Worm (Caenorhabditis elegans): Measurements from ENCODE around the gene srbc-29.

ce11 chrV:3486857-3487256, 16.2 kb upstream of the srbc-29 start, which contains the start of gene srbc-32:
- TF ChIP-seq elt-3 (tag; optimal IDR thresholded peaks at IDR 0.05) (no peak), ztf-11 (tag; optimal IDR thresholded peaks at IDR 0.05) (no peak), M03D4.4 (tag; optimal IDR thresholded peaks at IDR 0.05) (no peak), mep-1 (tag; optimal IDR thresholded peaks at IDR 0.05) (no peak), nhr-12 (tag; optimal IDR thresholded peaks at IDR 0.05) (no peak), cnd-1 (tag; optimal IDR thresholded peaks at IDR 0.05) (no peak), pha-4 (tag; optimal IDR thresholded peaks at IDR 0.05) (no peak), drap-1 (GFP tag; optimal IDR thresholded peaks at IDR 0.05) (no peak), elt-1 (tag; optimal IDR thresholded peaks at IDR 0.05; ENCODE audit: borderline replicate concordance, insufficient read depth) (no peak), ceh-83 (GFP tag; optimal IDR thresholded peaks at IDR 0.05) (no peak), snpc-4 (tag; optimal IDR thresholded peaks at IDR 0.05) (no peak), unc-39 (tag; optimal IDR thresholded peaks at IDR 0.05) (no peak), unc-62 (GFP tag; optimal IDR thresholded peaks at IDR 0.05) (no peak), ceh-43 (GFP tag; optimal IDR thresholded peaks at IDR 0.05) (no peak)
